Fruit fly (Drosophila melanogaster) whole organism, pupa: ENCODE measurements around the gene CG32642.

Source experiments
- CG10348 ChIP-seq: fragments of 200-800 bp; sonication (Bioruptor generic); IDR thresholded peaks from 2 replicates; pipeline ENCODE4 v1.3.6; 2022; ENCODE audit warnings: missing biosample characterization, missing genetic modification characterization
- CG14655 ChIP-seq: fragments of 200-800 bp; sonication (Bioruptor generic); optimal IDR thresholded peaks from 3 replicates; lab custom pipeline; 2017; ENCODE audit warnings: mild to moderate bottlenecking, missing biosample characterization, missing genetic modification reagents, missing genetic modification characterization
- CG34367 ChIP-seq: fragments of 200-800 bp; sonication (Bioruptor generic); optimal IDR thresholded peaks from 2 replicates; lab custom pipeline; 2018; ENCODE audit warnings: missing biosample characterization, mild to moderate bottlenecking, missing genetic modification characterization
- CG4496 ChIP-seq: fragments of 200-800 bp; sonication (Bioruptor generic); IDR thresholded peaks from 3 replicates; pipeline ENCODE4 v1.3.6; 2022; ENCODE audit warnings: missing biosample characterization, missing genetic modification characterization
- CG8159 ChIP-seq: fragments of 200-800 bp; sonication (Bioruptor generic); optimal IDR thresholded peaks from 3 replicates; lab custom pipeline; 2018; ENCODE audit warnings: missing biosample characterization, mild to moderate bottlenecking, missing genetic modification characterization, moderate library complexity
- D1 ChIP-seq: fragments of 200-800 bp; sonication (Bioruptor generic); optimal IDR thresholded peaks from 2 replicates; lab custom pipeline; 2018; ENCODE audit warnings: missing biosample characterization, mild to moderate bottlenecking, missing genetic modification characterization, moderate library complexity
- EcR ChIP-seq: fragments of 200-800 bp; sonication (Bioruptor generic); optimal IDR thresholded peaks from 3 replicates; lab custom pipeline; 2019; ENCODE audit warnings: missing biosample characterization, missing genetic modification characterization, mild to moderate bottlenecking, moderate library complexity, missing genetic modification reagents
- Ets98B ChIP-seq: fragments of 200-800 bp; sonication (Bioruptor generic); IDR thresholded peaks from 2 replicates; pipeline ENCODE4 v1.3.6; 2022; ENCODE audit warnings: missing biosample characterization, missing genetic modification characterization
- Pif1A ChIP-seq: fragments of 200-800 bp; sonication (Bioruptor generic); optimal IDR thresholded peaks from 3 replicates; lab custom pipeline; 2016; ENCODE audit warnings: missing biosample characterization, missing genetic modification characterization
- Pif1B ChIP-seq: fragments of 200-800 bp; sonication (Bioruptor generic); optimal IDR thresholded peaks from 3 replicates; lab custom pipeline; 2016; ENCODE audit warnings: missing biosample characterization, missing genetic modification characterization
- Snoo ChIP-seq: fragments of 200-800 bp; sonication (Bioruptor generic); optimal IDR thresholded peaks from 3 replicates; lab custom pipeline; 2017; ENCODE audit warnings: missing biosample characterization, mild to moderate bottlenecking, missing genetic modification characterization, inconsistent platforms
- fd96Ca ChIP-seq: fragments of 200-800 bp; sonication (Bioruptor generic); IDR thresholded peaks from 3 replicates; pipeline ENCODE4 v1.3.6; 2022; ENCODE audit warnings: missing biosample characterization, missing genetic modification characterization
- gl ChIP-seq: fragments of 200-800 bp; sonication (Bioruptor generic); optimal IDR thresholded peaks from 2 replicates; lab custom pipeline; 2018; ENCODE audit warnings: missing biosample characterization, mild to moderate bottlenecking, missing genetic modification characterization

- TF ChIP-seq D1 (tag; lab: Kevin White, UChicago) = no peak
- no peak for TF ChIP-seq CG8159
- TF ChIP-seq EcR (GFP tag; lab: Kevin White, UChicago) = no peak
- TF ChIP-seq CG10348 (GFP tag; lab: Robert Waterston, UW) = no peak
- no peak for TF ChIP-seq Pif1B (GFP tag; lab: Kevin White, UChicago)
- no peak for TF ChIP-seq CG34367
- no peak for TF ChIP-seq CG14655 (GFP tag; lab: Kevin White, UChicago)
- no peak for TF ChIP-seq fd96Ca (GFP tag; lab: Robert Waterston, UW)
- TF ChIP-seq Snoo (tag; lab: Kevin White, UChicago) = no peak
- TF ChIP-seq Ets98B (GFP tag; lab: Robert Waterston, UW) = no peak
- no peak for TF ChIP-seq CG4496
- TF ChIP-seq gl = no peak
- TF ChIP-seq Pif1A = no peak
These were observed 8.4 kb downstream of the CG32642 start, which contains the start of gene Mur11Da for dm6 chrX:12967296-12967938.
